Worm (Caenorhabditis elegans) whole organism, young adult: ENCODE measurements around the gene hif-1.

Experiments
- akir-1 ChIP-seq: fragments of 200-800 bp; sonication (Bioruptor generic); optimal IDR thresholded peaks from 2 replicates; lab custom pipeline; 2018; ENCODE audit warnings: mild to moderate bottlenecking, missing genetic modification characterization, moderate library complexity, missing compliant biosample characterization
- ceh-100 ChIP-seq: fragments of 200-800 bp; sonication (Bioruptor generic); IDR thresholded peaks from 2 replicates; pipeline ENCODE4 v1.3.6; 2022; ENCODE audit warnings: missing genetic modification reagents, missing genetic modification characterization, missing compliant biosample characterization
- ceh-79 ChIP-seq: sonication (generic microtip); optimal IDR thresholded peaks from 2 replicates; lab custom pipeline; 2017; ENCODE audit warnings: mild to moderate bottlenecking, missing genetic modification characterization, missing compliant biosample characterization
- lin-26 ChIP-seq: fragments of 200-800 bp; sonication (Bioruptor generic); IDR thresholded peaks from 2 replicates; pipeline ENCODE4 v1.3.6; 2022; ENCODE audit warnings: missing genetic modification reagents, missing genetic modification characterization, missing compliant biosample characterization
- lin-40 ChIP-seq: sonication (generic microtip); optimal IDR thresholded peaks from 2 replicates; lab custom pipeline; 2016; ENCODE audit warnings: missing genetic modification characterization, mild to moderate bottlenecking, missing compliant biosample characterization, missing genotype, missing genetic modification reagents
- mcd-1 ChIP-seq: fragments of 200-800 bp; sonication (Bioruptor generic); IDR thresholded peaks from 2 replicates; pipeline ENCODE4 v1.3.6; 2022; ENCODE audit warnings: missing genetic modification reagents, missing genetic modification characterization, missing compliant biosample characterization
- nfyb-1 ChIP-seq: fragments of 200-800 bp; sonication (Bioruptor generic); IDR thresholded peaks from 2 replicates; pipeline ENCODE4 v1.3.6; 2022; ENCODE audit warnings: missing genetic modification reagents, missing genetic modification characterization, missing compliant biosample characterization
- nhr-80 ChIP-seq: sonication (generic microtip); optimal IDR thresholded peaks from 2 replicates; lab custom pipeline; 2016; ENCODE audit warnings: missing genetic modification characterization, missing compliant biosample characterization
- nhr-90 ChIP-seq: sonication (generic microtip); optimal IDR thresholded peaks from 2 replicates; lab custom pipeline; 2016; ENCODE audit warnings: missing genotype, mild to moderate bottlenecking, missing genetic modification characterization, missing compliant biosample characterization
- unc-62 ChIP-seq: fragments of 150-350 bp; optimal IDR thresholded peaks from 2 replicates; lab custom pipeline; 2014; ENCODE audit warnings: missing biosample characterization, missing genetic modification reagents, missing genetic modification characterization
- zfh-2 ChIP-seq: fragments of 200-800 bp; sonication (Bioruptor generic); conservative IDR thresholded peaks from 2 replicates; pipeline ENCODE4 v1.3.6; 2022; ENCODE audit warnings: missing genetic modification reagents, missing genetic modification characterization, missing compliant biosample characterization
- zim-3 ChIP-seq: sonication (generic microtip); optimal IDR thresholded peaks from 2 replicates; lab custom pipeline; 2017; ENCODE audit warnings: mild to moderate bottlenecking, missing genetic modification characterization, moderate library complexity, missing compliant biosample characterization

hif-1 gene

ce11 chrV:20832554-20832963, 52.4 kb downstream of the hif-1 start:
- TF ChIP-seq lin-26 (no peak), zfh-2 (GFP tag; lab: Robert Waterston, UW) (no peak), nhr-90 (tag; lab: Kevin White, UChicago) (no peak), akir-1 (GFP tag; lab: Kevin White, UChicago) (no peak), nfyb-1 (GFP tag; lab: Robert Waterston, UW) (no peak), ceh-100 (GFP tag; lab: Robert Waterston, UW) (peak; percentile 84), mcd-1 (GFP tag; lab: Robert Waterston, UW) (peak; percentile 51; the same call in 1 of the 2 replicates), ceh-79 (tag; lab: Kevin White, UChicago) (no peak), nhr-80 (tag; lab: Kevin White, UChicago) (no peak), zim-3 (tag; lab: Kevin White, UChicago) (no peak), lin-40 (tag; lab: Kevin White, UChicago) (no peak), unc-62 (GFP tag; lab: Kevin White, UChicago) (no peak)
